Fruit fly (Drosophila melanogaster) whole organism, embryonic: ENCODE results near the gene CG42676.
A peak's percentile ranks its signal among the peaks of the same experiment; 100 is the strongest.

ENCODE experiments used
- Ada2b ChIP-seq: fragments of 200-800 bp; sonication (Bioruptor generic); IDR thresholded peaks from 2 replicates; pipeline ENCODE4 v1.3.6; 2022; ENCODE audit warnings: missing biosample characterization, missing genetic modification characterization
- Antp ChIP-seq: fragments of 200-800 bp; sonication (Bioruptor generic); optimal IDR thresholded peaks from 3 replicates; lab custom pipeline; 2016; ENCODE audit warnings: missing biosample characterization, missing genetic modification characterization
- Awh ChIP-seq: fragments of 200-800 bp; sonication (Bioruptor generic); IDR thresholded peaks from 2 replicates; pipeline ENCODE4, ENCODE4 v1.3.6; 2022; ENCODE audit warnings: missing biosample characterization, missing genetic modification characterization
- B-H1 ChIP-seq: fragments of 200-800 bp; sonication (Bioruptor generic); IDR thresholded peaks from 3 replicates; pipeline ENCODE4 v1.3.6; 2022; ENCODE audit warnings: missing biosample characterization, missing genetic modification characterization
- BEAF-32 ChIP-seq: fragments of 200-800 bp; sonication (Bioruptor generic); optimal IDR thresholded peaks from 3 replicates; lab custom pipeline; 2017; ENCODE audit warnings: missing biosample characterization, missing genetic modification characterization, mild to moderate bottlenecking, moderate library complexity, missing genetic modification reagents
- CG10543 ChIP-seq: fragments of 200-800 bp; sonication (Bioruptor generic); optimal IDR thresholded peaks from 3 replicates; lab custom pipeline; 2017; ENCODE audit warnings: missing biosample characterization, mild to moderate bottlenecking, missing genetic modification characterization, moderate library complexity
- CG11560 ChIP-seq: fragments of 200-800 bp; sonication (Bioruptor generic); IDR thresholded peaks from 3 replicates; pipeline ENCODE4 v1.3.6; 2022; ENCODE audit warnings: missing biosample characterization, missing genetic modification characterization
- CG12104 ChIP-seq: fragments of 200-800 bp; sonication (Bioruptor generic); optimal IDR thresholded peaks from 3 replicates; lab custom pipeline; 2016; ENCODE audit warnings: missing biosample characterization, missing genetic modification characterization
- CG14710 ChIP-seq: fragments of 200-800 bp; sonication (Bioruptor generic); optimal IDR thresholded peaks from 3 replicates; lab custom pipeline; 2019; ENCODE audit warnings: missing biosample characterization, mild to moderate bottlenecking, missing genetic modification characterization, moderate library complexity
- CG15601 ChIP-seq: fragments of 200-800 bp; sonication (Bioruptor generic); optimal IDR thresholded peaks from 3 replicates; lab custom pipeline; 2019; ENCODE audit warnings: missing biosample characterization, mild to moderate bottlenecking, missing genetic modification characterization, moderate library complexity
- CG16863 ChIP-seq: fragments of 200-800 bp; sonication (Bioruptor generic); optimal IDR thresholded peaks from 3 replicates; lab custom pipeline; 2016; ENCODE audit warnings: missing biosample characterization, missing genetic modification characterization
- CG2120 ChIP-seq: fragments of 200-800 bp; sonication (Bioruptor generic); optimal IDR thresholded peaks from 3 replicates; lab custom pipeline; 2016; ENCODE audit warnings: missing biosample characterization, missing genetic modification characterization
- CG32772 ChIP-seq: fragments of 200-800 bp; sonication (Bioruptor generic); IDR thresholded peaks from 2 replicates; pipeline ENCODE4 v1.3.6; 2022; ENCODE audit warnings: missing biosample characterization, missing genetic modification characterization
- CG34422 ChIP-seq: fragments of 200-800 bp; sonication (Bioruptor generic); IDR thresholded peaks from 3 replicates; pipeline ENCODE4 v1.3.6; 2022; ENCODE audit warnings: missing biosample characterization, missing genetic modification characterization
- CG3726 ChIP-seq: fragments of 200-800 bp; sonication (Bioruptor generic); IDR thresholded peaks from 3 replicates; pipeline ENCODE4, ENCODE4 v1.3.6; 2022; ENCODE audit warnings: missing biosample characterization, missing genetic modification characterization
- CG42726 ChIP-seq: fragments of 200-800 bp; sonication (Bioruptor generic); IDR thresholded peaks from 2 replicates; pipeline ENCODE4 v1.3.6; 2022; ENCODE audit warnings: missing biosample characterization, missing genetic modification characterization; ENCODE audit not compliant: partially characterized antibody
- CG4328 ChIP-seq: fragments of 200-800 bp; sonication (Bioruptor generic); optimal IDR thresholded peaks from 3 replicates; lab custom pipeline; 2017; ENCODE audit warnings: missing biosample characterization, missing genetic modification reagents, missing genetic modification characterization
- CG8089 ChIP-seq: fragments of 200-800 bp; sonication (Bioruptor generic); optimal IDR thresholded peaks from 3 replicates; lab custom pipeline; 2016; ENCODE audit warnings: missing biosample characterization, missing genetic modification characterization
- CG9727 ChIP-seq: fragments of 200-800 bp; sonication (Bioruptor generic); optimal IDR thresholded peaks from 3 replicates; lab custom pipeline; 2017; ENCODE audit warnings: missing biosample characterization, mild to moderate bottlenecking, missing genetic modification characterization
- CoRest ChIP-seq: fragments of 200-800 bp; sonication (Bioruptor generic); optimal IDR thresholded peaks from 3 replicates; lab custom pipeline; 2018; ENCODE audit warnings: missing biosample characterization, mild to moderate bottlenecking, missing genetic modification characterization, moderate library complexity
- D19A ChIP-seq: fragments of 200-800 bp; optimal IDR thresholded peaks from 3 replicates; lab custom pipeline; 2019; ENCODE audit warnings: missing biosample characterization, mild to moderate bottlenecking, missing genetic modification characterization, moderate library complexity
- Dll ChIP-seq: fragments of 200-800 bp; sonication (Bioruptor generic); IDR thresholded peaks from 4 replicates; pipeline ENCODE4 v1.3.6; 2022; ENCODE audit warnings: missing biosample characterization, missing genetic modification characterization; ENCODE audit not compliant: partially characterized antibody
- Dp ChIP-seq: fragments of 200-800 bp; sonication (Bioruptor generic); optimal IDR thresholded peaks from 2 replicates; lab custom pipeline; 2018; ENCODE audit warnings: missing biosample characterization, mild to moderate bottlenecking, missing genetic modification characterization, moderate library complexity
- Hr78 ChIP-seq, 2 experiments: fragments of 200-800 bp in 1 of 2; fragments of >200 bp in 1 of 2; sonication (Bioruptor generic) in 1 of 2; optimal IDR thresholded peaks; 2 replicates each; lab custom pipeline; 2017 to 2019; ENCODE audit warnings: missing biosample characterization in 2 of 2, missing genetic modification characterization in 2 of 2, mild to moderate bottlenecking in 1 of 2, moderate library complexity in 1 of 2
- NC2α ChIP-seq: fragments of 200-800 bp; sonication (Bioruptor generic); optimal IDR thresholded peaks from 2 replicates; lab custom pipeline; 2016; ENCODE audit warnings: missing biosample characterization, missing genetic modification characterization
- NC2β ChIP-seq: fragments of 200-800 bp; sonication (Bioruptor generic); optimal IDR thresholded peaks from 2 replicates; lab custom pipeline; 2016; ENCODE audit warnings: missing biosample characterization, missing genetic modification characterization
- Oli ChIP-seq: fragments of 200-800 bp; sonication (Bioruptor generic); optimal IDR thresholded peaks from 2 replicates; lab custom pipeline; 2018; ENCODE audit warnings: missing biosample characterization, mild to moderate bottlenecking, missing genetic modification characterization, moderate library complexity
- Rfx ChIP-seq: fragments of 200-800 bp; sonication (Bioruptor generic); IDR thresholded peaks from 2 replicates; pipeline ENCODE4 v1.3.6; 2022; ENCODE audit warnings: missing biosample characterization, missing genetic modification characterization
- Scr ChIP-seq: fragments of 200-800 bp; sonication (Bioruptor generic); IDR thresholded peaks from 2 replicates; pipeline ENCODE4 v1.3.6; 2022; ENCODE audit warnings: missing biosample characterization, missing genetic modification characterization; ENCODE audit not compliant: partially characterized antibody
- Vsx1 ChIP-seq: fragments of 200-800 bp; sonication (Bioruptor generic); optimal IDR thresholded peaks from 2 replicates; lab custom pipeline; 2017; ENCODE audit warnings: missing biosample characterization, mild to moderate bottlenecking, missing genetic modification characterization, missing genetic modification reagents
- az2 ChIP-seq: fragments of 200-800 bp; sonication (Bioruptor generic); optimal IDR thresholded peaks from 3 replicates; lab custom pipeline; 2016; ENCODE audit warnings: missing biosample characterization, missing genetic modification characterization
- cg ChIP-seq: fragments of 200-800 bp; sonication (Bioruptor generic); optimal IDR thresholded peaks from 3 replicates; lab custom pipeline; 2019; ENCODE audit warnings: missing biosample characterization, mild to moderate bottlenecking, missing genetic modification characterization, moderate library complexity
- corto ChIP-seq: fragments of 200-800 bp; sonication (Bioruptor generic); optimal IDR thresholded peaks from 2 replicates; lab custom pipeline; 2016; ENCODE audit warnings: missing biosample characterization, mild to moderate bottlenecking, missing genetic modification characterization, moderate library complexity
- crc ChIP-seq: fragments of 200-800 bp; sonication (Bioruptor generic); optimal IDR thresholded peaks from 2 replicates; lab custom pipeline; 2016; ENCODE audit warnings: missing biosample characterization, missing genetic modification characterization
- dmrt11E ChIP-seq: fragments of 200-800 bp; sonication (Bioruptor generic); optimal IDR thresholded peaks from 3 replicates; lab custom pipeline; 2018; ENCODE audit warnings: missing biosample characterization, mild to moderate bottlenecking, missing genetic modification characterization, moderate library complexity
- ewg ChIP-seq: fragments of 200-800 bp; sonication (Bioruptor generic); optimal IDR thresholded peaks from 3 replicates; lab custom pipeline; 2017; ENCODE audit warnings: mild to moderate bottlenecking, missing biosample characterization, missing genetic modification reagents, missing genetic modification characterization
- fd96Cb ChIP-seq: fragments of 200-800 bp; sonication (Bioruptor generic); optimal IDR thresholded peaks from 2 replicates; lab custom pipeline; 2018; ENCODE audit warnings: missing biosample characterization, mild to moderate bottlenecking, missing genetic modification characterization, moderate library complexity
- gsb ChIP-seq: fragments of 200-800 bp; sonication (Bioruptor generic); IDR thresholded peaks from 2 replicates; pipeline ENCODE4 v1.3.6; 2022; ENCODE audit warnings: missing biosample characterization, missing genetic modification characterization
- gsb-n ChIP-seq: fragments of 200-800 bp; sonication (Bioruptor generic); optimal IDR thresholded peaks from 3 replicates; lab custom pipeline; 2018; ENCODE audit warnings: missing biosample characterization, mild to moderate bottlenecking, missing genetic modification characterization
- ind ChIP-seq: fragments of 200-800 bp; sonication (Bioruptor generic); optimal IDR thresholded peaks from 3 replicates; lab custom pipeline; 2016; ENCODE audit warnings: missing biosample characterization, missing genetic modification characterization
- lov ChIP-seq, 2 experiments: fragments of 200-800 bp in 1 of 2; fragments of >200 bp in 1 of 2; sonication (Bioruptor generic) in 1 of 2; IDR thresholded peaks in 1 of 2; optimal IDR thresholded peaks in 1 of 2; 2 replicates in 1 of 2; 3 replicates in 1 of 2; pipeline versions ENCODE4 v1.3.6 to Lab custom; 2017 to 2022; ENCODE audit warnings: missing biosample characterization in 1 of 2, missing genetic modification characterization in 1 of 2
- pho ChIP-seq: fragments of 200-800 bp; sonication (Bioruptor generic); optimal IDR thresholded peaks from 2 replicates; lab custom pipeline; 2016; ENCODE audit warnings: missing biosample characterization, missing genetic modification characterization
- repo ChIP-seq: fragments of 200-800 bp; sonication (Bioruptor generic); optimal IDR thresholded peaks from 2 replicates; lab custom pipeline; 2016; ENCODE audit warnings: missing biosample characterization, missing genetic modification characterization
- schlank ChIP-seq: fragments of 200-800 bp; sonication (Bioruptor generic); optimal IDR thresholded peaks from 2 replicates; lab custom pipeline; 2018; ENCODE audit warnings: missing biosample characterization, mild to moderate bottlenecking, missing genetic modification characterization
- slou ChIP-seq: fragments of 200-800 bp; sonication (Bioruptor generic); optimal IDR thresholded peaks from 3 replicates; lab custom pipeline; 2016; ENCODE audit warnings: missing biosample characterization, missing genetic modification characterization
- sqz ChIP-seq: fragments of 200-800 bp; sonication (Bioruptor generic); optimal IDR thresholded peaks from 3 replicates; lab custom pipeline; 2018; ENCODE audit warnings: missing biosample characterization, mild to moderate bottlenecking, missing genetic modification characterization
- stwl ChIP-seq: fragments of 200-800 bp; sonication (Bioruptor generic); optimal IDR thresholded peaks from 3 replicates; lab custom pipeline; 2018; ENCODE audit warnings: missing biosample characterization, mild to moderate bottlenecking, missing genetic modification characterization, moderate library complexity
- tna ChIP-seq: fragments of 200-800 bp; sonication (Bioruptor generic); IDR thresholded peaks from 2 replicates; pipeline ENCODE4 v1.3.6; 2022; ENCODE audit warnings: missing biosample characterization, missing genetic modification characterization; ENCODE audit not compliant: partially characterized antibody
- tx ChIP-seq: fragments of 200-800 bp; sonication (Bioruptor generic); optimal IDR thresholded peaks from 2 replicates; lab custom pipeline; 2016; ENCODE audit warnings: missing biosample characterization, missing genetic modification characterization
- wdn ChIP-seq: fragments of 200-800 bp; sonication (Bioruptor generic); IDR thresholded peaks from 2 replicates; pipeline ENCODE4 v1.3.6; 2022; ENCODE audit warnings: missing biosample characterization, missing genetic modification characterization

Gene CG42676

dm6 chr3L:1756143-1756542, 46.8 kb upstream of the CG42676 start, which contains the start of gene CG8001 (continued):
- TF ChIP-seq Hr78 (GFP tag; optimal IDR thresholded peaks at IDR 0.05; lab: Kevin White, UChicago) (no peak), az2 (no peak), Scr (peak; percentile 64), CG4328 (GFP tag; lab: Kevin White, UChicago) (no peak), repo (GFP tag; lab: Kevin White, UChicago) (no peak), stwl (tag; lab: Kevin White, UChicago) (no peak), CG16863 (GFP tag; lab: Kevin White, UChicago) (no peak), Antp (GFP tag; lab: Kevin White, UChicago) (no peak), CG32772 (GFP tag; lab: Robert Waterston, UW) (no peak), Oli (tag; lab: Kevin White, UChicago) (no peak), CG9727 (GFP tag; lab: Kevin White, UChicago) (no peak), CG10543 (no peak), CG12104 (GFP tag; lab: Kevin White, UChicago) (no peak), CG8089 (GFP tag; lab: Kevin White, UChicago) (no peak), BEAF-32 (peak; percentile 67), NC2α (GFP tag; lab: Kevin White, UChicago) (no peak), CG3726 (no peak), fd96Cb (no peak), NC2β (GFP tag; lab: Kevin White, UChicago) (no peak), CG42726 (GFP tag; lab: Robert Waterston, UW) (no peak), CG2120 (GFP tag; lab: Kevin White, UChicago) (no peak), Rfx (GFP tag; lab: Robert Waterston, UW) (no peak), Dp (GFP tag; lab: Kevin White, UChicago) (peak; percentile 90), slou (no peak), wdn (GFP tag; lab: Robert Waterston, UW) (no peak), cg (GFP tag; lab: Kevin White, UChicago) (no peak), CoRest (no peak), dmrt11E (tag; lab: Kevin White, UChicago) (no peak), CG11560 (tag; lab: Robert Waterston, UW) (no peak), CG15601 (no peak), CG14710 (no peak), schlank (tag; lab: Kevin White, UChicago) (no peak), tx (GFP tag; lab: Kevin White, UChicago) (no peak), B-H1 (no peak), CG34422 (no peak), Dll (GFP tag; lab: Robert Waterston, UW) (peak; percentile 61; the same call in 3 of the 4 replicates), Vsx1 (no peak), D19A (tag; lab: Kevin White, UChicago) (no peak), sqz (GFP tag; lab: Kevin White, UChicago) (no peak), gsb-n (no peak), gsb (no peak), crc (no peak), lov (optimal IDR thresholded peaks at IDR 0.05; lab: Kevin White, UChicago) (no peak), lov (GFP tag; IDR thresholded peaks at IDR 0.05; lab: Robert Waterston, UW) (no peak), ewg (GFP tag; lab: Kevin White, UChicago) (no peak), corto (no peak), tna (GFP tag; lab: Robert Waterston, UW) (0 out of 2 replicates have a peak, but pooled peaks have one; percentile 26), ind (no peak), Awh (GFP tag; lab: Robert Waterston, UW) (no peak), Ada2b (GFP tag; lab: Robert Waterston, UW) (no peak), pho (GFP tag; lab: Kevin White, UChicago) (no peak)
